Worm (Caenorhabditis elegans) whole organism, midembryonic: ENCODE data around the gene cap-1.

Source experiments
- T22C8.4 ChIP-seq: fragments of 200-800 bp; sonication (Bioruptor generic); IDR thresholded peaks from 2 replicates; pipeline ENCODE4 v1.3.6; 2022; ENCODE audit warnings: missing genetic modification characterization, missing compliant biosample characterization
- cog-1 ChIP-seq: sonication (generic microtip); optimal IDR thresholded peaks from 2 replicates; lab custom pipeline; 2016; ENCODE audit warnings: missing genetic modification characterization, missing compliant biosample characterization
- flt-1 ChIP-seq: fragments of 200-800 bp; sonication (Bioruptor generic); IDR thresholded peaks from 2 replicates; pipeline ENCODE4 v1.3.6; 2022; ENCODE audit warnings: missing genetic modification characterization, missing compliant biosample characterization
- klf-2 ChIP-seq: fragments of 200-800 bp; sonication (Bioruptor generic); conservative IDR thresholded peaks from 2 replicates; pipeline ENCODE4 v1.3.6; 2022; ENCODE audit warnings: missing genetic modification reagents, missing genetic modification characterization, missing compliant biosample characterization
- med-1 ChIP-seq: sonication (generic microtip); optimal IDR thresholded peaks from 2 replicates; lab custom pipeline; 2017; ENCODE audit warnings: missing genetic modification characterization, mild to moderate bottlenecking, missing compliant biosample characterization, antibody characterized with exemption, missing genetic modification reagents; ENCODE audit not compliant: insufficient read depth
- ref-1 ChIP-seq: fragments of 200-800 bp; sonication (Bioruptor generic); conservative IDR thresholded peaks from 2 replicates; pipeline ENCODE4 v1.3.6; 2022; ENCODE audit warnings: missing genetic modification reagents, missing genetic modification characterization, missing compliant biosample characterization
- tab-1 ChIP-seq: fragments of 200-800 bp; sonication (Bioruptor generic); IDR thresholded peaks from 2 replicates; pipeline ENCODE4 v1.3.6; 2022; ENCODE audit warnings: missing genetic modification characterization, missing compliant biosample characterization
- ztf-23 ChIP-seq: fragments of 200-800 bp; sonication (Bioruptor generic); IDR thresholded peaks from 2 replicates; pipeline ENCODE4 v1.3.6; 2022; ENCODE audit warnings: missing genetic modification reagents, missing genetic modification characterization, missing compliant biosample characterization
- ztf-29 ChIP-seq: fragments of 200-800 bp; sonication (Bioruptor generic); IDR thresholded peaks from 2 replicates; pipeline ENCODE4 v1.3.6; 2022; ENCODE audit warnings: missing genetic modification reagents, missing genetic modification characterization, missing compliant biosample characterization

Gene cap-1

ce11 chrIV:7184597-7184996 is 45.4 kb downstream of the cap-1 start, which contains the start of gene clec-179:
Gene clec-179, minus strand, starts transcription at chrIV:7184697.
- TF ChIP-seq flt-1 (GFP tag; lab: Robert Waterston, UW) (no peak), cog-1 (tag; lab: Kevin White, UChicago) (no peak), ztf-23 (GFP tag; lab: Robert Waterston, UW) (no peak), tab-1 (GFP tag; lab: Robert Waterston, UW) (no peak)

- TF ChIP-seq ztf-29 (GFP tag; lab: Robert Waterston, UW) (no peak), tab-1 (GFP tag; lab: Robert Waterston, UW) (no peak)
Observed at ce11 chrIV:7182818-7183217, 47.2 kb downstream of the cap-1 start.

ce11 chrIV:7180304-7180703 is 49.7 kb downstream of the cap-1 start, which contains the start of gene cest-10:
Gene cest-10, plus strand, starts transcription at chrIV:7180557.
- no peak for TF ChIP-seq ztf-29 (GFP tag; lab: Robert Waterston, UW)
- TF ChIP-seq klf-2 (GFP tag; lab: Robert Waterston, UW): no peak
- TF ChIP-seq tab-1 (GFP tag; lab: Robert Waterston, UW): no peak
- TF ChIP-seq T22C8.4 (GFP tag; lab: Robert Waterston, UW): no peak
- TF ChIP-seq ztf-23 (GFP tag; lab: Robert Waterston, UW): no peak
- no peak for TF ChIP-seq med-1
- no peak for TF ChIP-seq ref-1 (GFP tag; lab: Robert Waterston, UW)
- TF ChIP-seq cog-1 (tag; lab: Kevin White, UChicago): no peak
- no peak for TF ChIP-seq flt-1 (GFP tag; lab: Robert Waterston, UW)

- TF ChIP-seq ztf-29 (GFP tag; lab: Robert Waterston, UW): no peak
- no peak for TF ChIP-seq tab-1 (GFP tag; lab: Robert Waterston, UW)
- TF ChIP-seq med-1: no peak
- no peak for TF ChIP-seq T22C8.4 (GFP tag; lab: Robert Waterston, UW)
- no peak for TF ChIP-seq ref-1 (GFP tag; lab: Robert Waterston, UW)
- no peak for TF ChIP-seq klf-2 (GFP tag; lab: Robert Waterston, UW)
- no peak for TF ChIP-seq cog-1 (tag; lab: Kevin White, UChicago)
- TF ChIP-seq flt-1 (GFP tag; lab: Robert Waterston, UW): no peak
- no peak for TF ChIP-seq ztf-23 (GFP tag; lab: Robert Waterston, UW)
Observed at ce11 chrIV:7178942-7179341, 51.1 kb downstream of the cap-1 start, which contains the start of gene C42D4.3. Gene C42D4.3, plus strand, starts transcription at chrIV:7179239.
